Fruit fly (Drosophila melanogaster): ENCODE measurements around the gene CG31115.

Gene CG31115

dm6 chr3R:25074558-25074964, 37.8 kb downstream of the CG31115 start, which contains the start of the genes shams and CG11920 (continued):
- no peak for TF ChIP-seq Ada2b (GFP tag; IDR thresholded peaks at IDR 0.05)
- peak; percentile 62; the same call in 1 of the 2 replicates for TF ChIP-seq MBD-R2 (GFP tag; IDR thresholded peaks at IDR 0.05)
- TF ChIP-seq sens (GFP tag): peak; percentile 80
- peak; percentile 66 for TF ChIP-seq Scr (GFP tag; IDR thresholded peaks at IDR 0.05; ENCODE audit: partially characterized antibody)
- TF ChIP-seq Opbp (GFP tag; IDR thresholded peaks at IDR 0.05; ENCODE audit: partially characterized antibody): peak; percentile 47; the same call in 1 of the 3 replicates
- peak; percentile 40 for TF ChIP-seq cwo (GFP tag; optimal IDR thresholded peaks at IDR 0.05)
- TF ChIP-seq dmrt11E (tag; optimal IDR thresholded peaks at IDR 0.05): peak; percentile 3
- TF ChIP-seq Optix (GFP tag; IDR thresholded peaks at IDR 0.05): no peak
- TF ChIP-seq mirr (GFP tag; optimal IDR thresholded peaks at IDR 0.05): no peak
- peak; percentile 20 for TF ChIP-seq D19A (tag; optimal IDR thresholded peaks at IDR 0.05)
- peak; percentile 24 for TF ChIP-seq Nf-YB (GFP tag; optimal IDR thresholded peaks at IDR 0.05)
- peak; percentile 3 for TF ChIP-seq CG18262 (tag; optimal IDR thresholded peaks at IDR 0.05)
- TF ChIP-seq Nf-YC (tag; optimal IDR thresholded peaks at IDR 0.05): peak; percentile 42
- TF ChIP-seq pzg (GFP tag; optimal IDR thresholded peaks at IDR 0.05): peak; percentile 47
- TF ChIP-seq CkIIα-i1 (GFP tag; IDR thresholded peaks at IDR 0.05): no peak
- TF ChIP-seq CG13287 (GFP tag; IDR thresholded peaks at IDR 0.05; ENCODE audit: partially characterized antibody): peak; percentile 74
- TF ChIP-seq CG43689 (GFP tag; IDR thresholded peaks at IDR 0.05): no peak
- TF ChIP-seq CG7556 (GFP tag; optimal IDR thresholded peaks at IDR 0.05): no peak
- TF ChIP-seq CG4617 (GFP tag; optimal IDR thresholded peaks at IDR 0.05; ENCODE audit: borderline replicate concordance): peak; percentile 60
- TF ChIP-seq MESR4 (GFP tag; optimal IDR thresholded peaks at IDR 0.05): peak; percentile 50
- TF ChIP-seq Bgb (GFP tag; IDR thresholded peaks at IDR 0.05; ENCODE audit: partially characterized antibody): peak; percentile 60
- peak; percentile 71 for TF ChIP-seq Dref (GFP tag; IDR thresholded peaks at IDR 0.05)
- peak; percentile 9 for TF ChIP-seq Ets97D (GFP tag; optimal IDR thresholded peaks at IDR 0.05)
- TF ChIP-seq CG10654 (GFP tag; optimal IDR thresholded peaks at IDR 0.05): peak; percentile 2
- peak; percentile 31 for TF ChIP-seq CG17568 (GFP tag; optimal IDR thresholded peaks at IDR 0.05)
- peak; percentile 94 for TF ChIP-seq pfk (GFP tag; optimal IDR thresholded peaks at IDR 0.05)
- no peak for TF ChIP-seq CG12942 (GFP tag; optimal IDR thresholded peaks at IDR 0.05)
- peak; percentile 16 for TF ChIP-seq cg (GFP tag; optimal IDR thresholded peaks at IDR 0.05)
- TF ChIP-seq unc-4 (GFP tag; IDR thresholded peaks at IDR 0.05; ENCODE audit: partially characterized antibody): peak; percentile 67
- TF ChIP-seq Med (GFP tag): peak; percentile 79
- TF ChIP-seq stwl (tag; optimal IDR thresholded peaks at IDR 0.05): peak; percentile 52
- no peak for TF ChIP-seq kay (GFP tag; optimal IDR thresholded peaks at IDR 0.05)
- peak; percentile 68 for TF ChIP-seq Max (GFP tag; optimal IDR thresholded peaks at IDR 0.05)
- TF ChIP-seq CG16813 (GFP tag; IDR thresholded peaks at IDR 0.05; ENCODE audit: partially characterized antibody): peak; percentile 58; the same call in 2 of the 3 replicates
- TF ChIP-seq lbe (GFP tag; optimal IDR thresholded peaks at IDR 0.05): peak; percentile 59
- no peak for TF ChIP-seq hth (optimal IDR thresholded peaks at IDR 0.05)
- peak; percentile 57 for TF ChIP-seq CG3995 (GFP tag; optimal IDR thresholded peaks at IDR 0.05)
- TF ChIP-seq CG10431 (GFP tag; optimal IDR thresholded peaks at IDR 0.05): peak; percentile 24
- no peak for TF ChIP-seq Mes4 (GFP tag; optimal IDR thresholded peaks at IDR 0.05)
- TF ChIP-seq gsb-n (tag; optimal IDR thresholded peaks at IDR 0.05): peak; percentile 40
- TF ChIP-seq nerfin-1 (tag; optimal IDR thresholded peaks at IDR 0.05): peak; percentile 48
- TF ChIP-seq CG8924 (tag; optimal IDR thresholded peaks at IDR 0.05): peak; percentile 88
